Worm (Caenorhabditis elegans): ENCODE measurements around the gene cpr-1.

DNA sequence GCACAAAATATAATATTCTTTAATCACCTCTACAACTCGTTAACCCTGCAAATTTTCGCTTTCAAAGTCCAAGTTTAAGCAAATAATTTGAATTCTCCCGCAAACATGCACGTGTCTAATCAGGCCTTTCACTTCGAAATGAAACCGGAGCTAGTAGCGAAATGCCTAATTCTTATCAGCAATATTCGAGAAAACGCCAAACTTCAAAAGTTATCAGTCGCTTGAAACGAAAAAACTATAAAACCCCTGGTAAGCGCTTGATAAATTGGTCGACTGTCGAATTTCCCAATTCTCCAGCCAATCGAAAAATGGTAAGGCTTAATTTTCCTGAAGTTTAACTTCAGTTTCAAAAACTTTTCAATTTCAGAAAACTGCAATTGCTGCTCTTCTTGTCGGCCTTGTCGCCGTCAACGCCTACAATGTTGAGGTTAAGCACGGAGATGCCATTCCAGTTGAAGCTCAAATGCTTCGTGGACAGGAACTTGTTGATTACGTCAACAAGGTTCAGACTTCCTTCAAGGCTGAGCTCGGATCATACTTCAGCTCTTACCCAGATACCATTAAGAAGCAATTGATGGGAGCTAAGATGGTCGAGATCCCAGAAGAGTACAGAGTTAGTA is 27.6 kb downstream of the cpr-1 start, which contains the start of gene cpr-9:
- TF ChIP-seq ztf-23 (GFP tag; IDR thresholded peaks at IDR 0.05) (no peak), tab-1 (GFP tag; IDR thresholded peaks at IDR 0.05) (no peak), T22C8.4 (GFP tag; IDR thresholded peaks at IDR 0.05) (no peak), med-1 (GFP tag; optimal IDR thresholded peaks at IDR 0.05; ENCODE audit: insufficient read depth) (no peak), klf-2 (GFP tag; conservative IDR thresholded peaks at IDR 0.05) (no peak), ref-1 (GFP tag; conservative IDR thresholded peaks at IDR 0.05) (no peak), cog-1 (tag; optimal IDR thresholded peaks at IDR 0.05) (no peak), flt-1 (GFP tag; IDR thresholded peaks at IDR 0.05) (no peak), ztf-29 (GFP tag; IDR thresholded peaks at IDR 0.05) (no peak)

All from whole organism, midembryonic.